Fruit fly (Drosophila melanogaster): ENCODE measurements around the gene atk.

atk gene

DNA sequence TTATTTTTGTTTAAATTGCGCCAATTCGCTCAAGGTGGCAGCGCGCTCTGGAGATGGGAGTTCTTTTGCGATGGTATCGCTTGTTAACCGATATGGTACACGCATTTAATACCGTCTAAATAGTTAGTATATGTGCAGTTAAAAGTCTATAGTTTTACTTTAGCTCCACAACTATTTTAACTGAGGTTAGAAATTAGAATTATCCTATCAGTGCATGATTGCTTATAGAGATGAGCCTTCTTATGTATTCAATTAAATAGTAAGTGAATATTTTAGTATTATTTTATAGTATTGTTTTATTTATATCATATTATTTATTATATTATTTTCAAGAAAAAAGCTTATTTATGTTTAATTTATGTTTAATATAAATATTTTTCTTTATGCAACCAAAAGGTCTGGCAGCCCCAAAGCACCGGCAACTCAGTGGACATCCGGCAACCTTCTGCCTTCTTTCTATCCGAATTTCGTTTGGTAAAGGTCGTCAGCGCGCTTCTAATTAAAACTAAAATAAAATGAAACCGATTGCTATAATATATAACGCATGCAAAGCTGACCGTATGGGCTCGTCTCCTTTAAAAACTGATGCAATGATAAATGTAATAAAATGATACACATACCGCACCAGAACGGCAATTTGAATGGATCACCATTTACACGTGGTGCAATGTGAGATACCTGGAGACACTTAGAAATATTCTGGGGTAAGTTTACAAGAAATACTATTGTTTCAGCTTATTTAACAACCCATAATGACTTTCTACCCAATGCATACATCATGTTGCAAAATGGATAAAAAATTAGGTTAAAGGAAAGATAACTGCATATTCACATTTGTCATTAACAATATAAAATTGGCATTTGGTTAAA is 11.6 kb downstream of the atk start, which contains the start of gene CG5199 (continued):
- TF ChIP-seq Hr39 (GFP tag; optimal IDR thresholded peaks at IDR 0.05) (peak; percentile 48), CG8319 (GFP tag; optimal IDR thresholded peaks at IDR 0.05) (no peak), CG6854 (GFP tag; optimal IDR thresholded peaks at IDR 0.05) (no peak), Sox15 (GFP tag; optimal IDR thresholded peaks at IDR 0.05) (peak; percentile 37), fkh (GFP tag; optimal IDR thresholded peaks at IDR 0.05) (no peak), achi (GFP tag; optimal IDR thresholded peaks at IDR 0.05) (peak; percentile 57), acj6 (GFP tag; optimal IDR thresholded peaks at IDR 0.05) (peak; percentile 58), Met (GFP tag; optimal IDR thresholded peaks at IDR 0.05) (no peak), svp (GFP tag) (peak; percentile 84), Ets96B (tag; optimal IDR thresholded peaks at IDR 0.05) (peak; percentile 71), CG3919 (GFP tag; optimal IDR thresholded peaks at IDR 0.05) (peak; percentile 68), CG6276 (GFP tag; optimal IDR thresholded peaks at IDR 0.05) (no peak), CG15336 (GFP tag; IDR thresholded peaks at IDR 0.05) (0 out of 2 replicates have a peak, but pooled peaks have one; percentile 21)

DNA sequence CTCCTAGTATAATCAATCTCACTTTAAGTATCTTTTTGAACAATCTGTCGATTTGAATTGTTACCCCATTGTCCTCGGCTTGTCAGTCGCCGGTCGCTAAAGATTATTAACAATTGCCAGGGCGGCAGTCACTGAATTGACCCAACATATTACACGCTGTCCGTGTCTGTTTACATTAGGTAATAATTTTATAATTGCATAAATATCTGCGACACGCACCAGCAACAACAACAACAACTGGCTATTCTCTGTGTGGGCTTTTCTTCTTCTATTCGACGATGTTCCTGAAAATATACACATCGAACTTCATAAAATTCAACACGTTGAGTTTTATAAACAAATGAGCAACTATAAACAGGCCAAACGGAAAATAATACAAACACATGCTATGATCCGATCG is 15.9 kb downstream of the atk start:
- TF ChIP-seq svp (GFP tag) (peak; percentile 49), CG31627 (GFP tag; optimal IDR thresholded peaks at IDR 0.05) (no peak)

DNA sequence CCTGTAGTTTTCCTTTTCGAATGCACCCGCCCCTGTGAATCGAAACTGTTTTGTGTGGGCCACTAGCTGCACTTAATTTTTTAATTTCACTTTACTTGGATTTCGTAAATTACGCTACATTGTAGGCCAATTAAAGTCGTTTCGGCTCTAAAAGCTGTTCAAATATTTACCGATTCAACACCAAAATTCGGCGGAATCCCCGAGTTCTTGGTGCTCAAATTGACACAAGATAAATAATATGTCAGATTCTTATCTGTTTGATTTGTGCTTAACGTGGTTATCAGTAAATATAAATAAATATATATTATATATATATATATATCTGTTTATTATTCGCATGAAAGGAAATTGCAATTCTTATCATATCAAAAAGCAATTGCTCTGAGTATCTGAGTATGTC is 16.7 kb downstream of the atk start:
- TF ChIP-seq net (GFP tag; optimal IDR thresholded peaks at IDR 0.05): no peak
- peak; percentile 70 for TF ChIP-seq Eip78C (GFP tag)
- TF ChIP-seq Sox15 (GFP tag; optimal IDR thresholded peaks at IDR 0.05): no peak
- TF ChIP-seq Eip93F (GFP tag; optimal IDR thresholded peaks at IDR 0.05): peak; percentile 28
- TF ChIP-seq Smox (GFP tag; optimal IDR thresholded peaks at IDR 0.05): peak; percentile 30
- TF ChIP-seq fd85E (GFP tag; optimal IDR thresholded peaks at IDR 0.05): no peak
- peak; percentile 32 for TF ChIP-seq CG8632 (GFP tag; optimal IDR thresholded peaks at IDR 0.05)
- peak; percentile 42 for TF ChIP-seq esn (GFP tag; optimal IDR thresholded peaks at IDR 0.05)
- no peak for TF ChIP-seq CG31627 (GFP tag; optimal IDR thresholded peaks at IDR 0.05)
- no peak for TF ChIP-seq CG6808 (GFP tag; optimal IDR thresholded peaks at IDR 0.05)
- no peak for TF ChIP-seq CG4318 (GFP tag; optimal IDR thresholded peaks at IDR 0.05)
- no peak for TF ChIP-seq acj6 (GFP tag; optimal IDR thresholded peaks at IDR 0.05)
- peak; percentile 23 for TF ChIP-seq Met (GFP tag; optimal IDR thresholded peaks at IDR 0.05)
- TF ChIP-seq Sox14 (GFP tag; optimal IDR thresholded peaks at IDR 0.05): no peak
- peak; percentile 18 for TF ChIP-seq Sox102F (GFP tag; optimal IDR thresholded peaks at IDR 0.05)
- no peak for TF ChIP-seq Hr4 (GFP tag; optimal IDR thresholded peaks at IDR 0.05)
- TF ChIP-seq CG34406 (GFP tag; optimal IDR thresholded peaks at IDR 0.05): peak; percentile 32
- peak; percentile 11 for TF ChIP-seq svp (GFP tag)
- no peak for TF ChIP-seq eg (GFP tag; IDR thresholded peaks at IDR 0.05)
- no peak for TF ChIP-seq CG9139 (GFP tag; optimal IDR thresholded peaks at IDR 0.05)
- TF ChIP-seq Blimp-1 (GFP tag; optimal IDR thresholded peaks at IDR 0.05): peak; percentile 60
- no peak for TF ChIP-seq CG7368 (GFP tag; optimal IDR thresholded peaks at IDR 0.05)
- no peak for TF ChIP-seq achi (GFP tag; optimal IDR thresholded peaks at IDR 0.05)
- no peak for TF ChIP-seq Ets96B (tag; optimal IDR thresholded peaks at IDR 0.05)
- peak; percentile 73 for TF ChIP-seq CG6854 (GFP tag; optimal IDR thresholded peaks at IDR 0.05)
- no peak for TF ChIP-seq CG10669 (GFP tag; optimal IDR thresholded peaks at IDR 0.05)
- peak; percentile 7 for TF ChIP-seq dsx (GFP tag; optimal IDR thresholded peaks at IDR 0.05; ENCODE audit: poor library complexity, severe bottlenecking)
- no peak for TF ChIP-seq spab (GFP tag; optimal IDR thresholded peaks at IDR 0.05)
- peak; percentile 65 for TF ChIP-seq vri (GFP tag; optimal IDR thresholded peaks at IDR 0.05)
- no peak for TF ChIP-seq Hr38 (GFP tag; optimal IDR thresholded peaks at IDR 0.05)
- TF ChIP-seq pdm3 (GFP tag; optimal IDR thresholded peaks at IDR 0.05): no peak
- TF ChIP-seq salr (GFP tag; optimal IDR thresholded peaks at IDR 0.05): no peak
- TF ChIP-seq CG3919 (GFP tag; optimal IDR thresholded peaks at IDR 0.05): no peak
- no peak for TF ChIP-seq CG32006 (GFP tag; optimal IDR thresholded peaks at IDR 0.05)
- no peak for TF ChIP-seq Gug (GFP tag; IDR thresholded peaks at IDR 0.05)
- TF ChIP-seq Ets21C (GFP tag; optimal IDR thresholded peaks at IDR 0.05): no peak
- no peak for TF ChIP-seq CG16779 (tag; optimal IDR thresholded peaks at IDR 0.05)
- peak; percentile 81 for TF ChIP-seq fkh (GFP tag; optimal IDR thresholded peaks at IDR 0.05)
- TF ChIP-seq cyc (GFP tag; optimal IDR thresholded peaks at IDR 0.05): no peak
